Worm (Caenorhabditis elegans) whole organism, young adult: ENCODE results near the gene mrpl-53.

ENCODE experiments used
- B0336.3 ChIP-seq: fragments of 200-800 bp; sonication (Bioruptor generic); IDR thresholded peaks from 2 replicates; pipeline ENCODE4 v1.3.6; 2022; ENCODE audit warnings: missing genetic modification characterization, missing compliant biosample characterization
- F22D6.2 ChIP-seq: sonication (generic microtip); optimal IDR thresholded peaks from 2 replicates; lab custom pipeline; 2016; ENCODE audit warnings: mild to moderate bottlenecking, missing genetic modification characterization, missing compliant biosample characterization
- F23B12.7 ChIP-seq: sonication (generic microtip); optimal IDR thresholded peaks from 2 replicates; lab custom pipeline; 2017; ENCODE audit warnings: missing genetic modification characterization, mild to moderate bottlenecking, missing compliant biosample characterization, antibody characterized with exemption, moderate library complexity; ENCODE audit not compliant: insufficient read depth
- F33H1.4 ChIP-seq: fragments of 200-800 bp; sonication (Bioruptor generic); IDR thresholded peaks from 2 replicates; pipeline ENCODE4 v1.3.6; 2022; ENCODE audit warnings: missing genetic modification reagents, missing genetic modification characterization, missing compliant biosample characterization
- F57A8.1 ChIP-seq: fragments of 200-800 bp; sonication (Bioruptor generic); optimal IDR thresholded peaks from 2 replicates; lab custom pipeline; 2018; ENCODE audit warnings: mild to moderate bottlenecking, missing genetic modification characterization, moderate library complexity, missing compliant biosample characterization
- F57C9.4 ChIP-seq: sonication (generic microtip); optimal IDR thresholded peaks from 2 replicates; lab custom pipeline; 2017; ENCODE audit warnings: mild to moderate bottlenecking, missing genetic modification characterization, missing compliant biosample characterization
- K11D2.4 ChIP-seq: fragments of 200-800 bp; sonication (Bioruptor generic); IDR thresholded peaks from 2 replicates; pipeline ENCODE4 v1.3.6; 2022; ENCODE audit warnings: missing genetic modification reagents, missing genetic modification characterization, missing compliant biosample characterization
- T07F8.4 ChIP-seq: sonication (generic microtip); optimal IDR thresholded peaks from 2 replicates; lab custom pipeline; 2016; ENCODE audit warnings: mild to moderate bottlenecking, missing genetic modification characterization, moderate library complexity, missing compliant biosample characterization
- Y53F4B.3 ChIP-seq: fragments of 200-800 bp; sonication (Bioruptor generic); IDR thresholded peaks from 2 replicates; pipeline ENCODE4 v1.3.6; 2022; ENCODE audit warnings: missing genetic modification reagents, missing genetic modification characterization, missing compliant biosample characterization
- Y56A3A.18 ChIP-seq: fragments of 200-800 bp; sonication (Bioruptor generic); IDR thresholded peaks from 2 replicates; pipeline ENCODE4 v1.3.6; 2022; ENCODE audit warnings: missing genetic modification reagents, missing genetic modification characterization, missing compliant biosample characterization
- Y67H2A.10 ChIP-seq: fragments of 200-800 bp; sonication (Bioruptor generic); conservative IDR thresholded peaks from 2 replicates; pipeline ENCODE4 v1.3.6; 2022; ENCODE audit warnings: missing genetic modification reagents, missing genetic modification characterization, missing compliant biosample characterization
- ZK185.1 ChIP-seq: sonication (generic microtip); optimal IDR thresholded peaks from 2 replicates; lab custom pipeline; 2016; ENCODE audit warnings: mild to moderate bottlenecking, missing genetic modification characterization, missing compliant biosample characterization; ENCODE audit not compliant: poor library complexity, severe bottlenecking
- ama-1 ChIP-seq, 3 experiments: fragments of 150-350 bp in 1 of 3; sonication (generic microtip) in 2 of 3; optimal IDR thresholded peaks; 2 replicates each; lab custom pipeline; 2014 to 2018; ENCODE audit warnings: missing biosample characterization in 2 of 3, missing genetic modification characterization in 2 of 3, missing genetic modification reagents in 2 of 3
- attf-5 ChIP-seq: fragments of 200-800 bp; sonication (Bioruptor generic); optimal IDR thresholded peaks from 2 replicates; lab custom pipeline; 2018; ENCODE audit warnings: mild to moderate bottlenecking, missing genetic modification characterization, missing compliant biosample characterization
- attf-6 ChIP-seq: fragments of 200-800 bp; sonication (Bioruptor generic); IDR thresholded peaks from 2 replicates; pipeline ENCODE4 v1.3.6; 2022; ENCODE audit warnings: missing genetic modification reagents, missing genetic modification characterization, missing compliant biosample characterization
- bed-1 ChIP-seq: fragments of 200-800 bp; sonication (Bioruptor generic); IDR thresholded peaks from 2 replicates; pipeline ENCODE4 v1.3.6; 2022; ENCODE audit warnings: missing genetic modification reagents, missing genetic modification characterization, missing compliant biosample characterization
- ccch-3 ChIP-seq: fragments of 200-800 bp; sonication (Bioruptor generic); optimal IDR thresholded peaks from 2 replicates; lab custom pipeline; 2018; ENCODE audit warnings: mild to moderate bottlenecking, missing genetic modification characterization, missing compliant biosample characterization
- cebp-1 ChIP-seq, 2 experiments: fragments of 200-800 bp in 1 of 2; sonication (Bioruptor generic) in 1 of 2; sonication (generic microtip) in 1 of 2; IDR thresholded peaks in 1 of 2; optimal IDR thresholded peaks in 1 of 2; 2 replicates each; pipeline versions ENCODE4 v1.3.6 to Lab custom; 2017 to 2022; ENCODE audit warnings: missing compliant biosample characterization in 2 of 2, missing genetic modification characterization in 2 of 2, mild to moderate bottlenecking in 1 of 2, missing genetic modification reagents in 1 of 2, moderate library complexity in 1 of 2
- die-1 ChIP-seq: sonication (generic microtip); optimal IDR thresholded peaks from 2 replicates; lab custom pipeline; 2016; ENCODE audit warnings: missing genotype, mild to moderate bottlenecking, missing genetic modification characterization, missing compliant biosample characterization
- dox-1 ChIP-seq: fragments of 200-800 bp; sonication (Bioruptor generic); IDR thresholded peaks from 2 replicates; pipeline ENCODE4 v1.3.6; 2022; ENCODE audit warnings: missing genetic modification reagents, missing genetic modification characterization, missing compliant biosample characterization
- hmg-20 ChIP-seq: fragments of 200-800 bp; sonication (Bioruptor generic); IDR thresholded peaks from 2 replicates; pipeline ENCODE4 v1.3.6; 2022; ENCODE audit warnings: missing genetic modification reagents, missing genetic modification characterization, missing compliant biosample characterization
- lag-1 ChIP-seq: fragments of 200-800 bp; sonication (Bioruptor generic); IDR thresholded peaks from 2 replicates; pipeline ENCODE4 v1.3.6; 2022; ENCODE audit warnings: missing genetic modification reagents, missing genetic modification characterization, missing compliant biosample characterization
- let-607 ChIP-seq, 2 experiments: fragments of 200-800 bp in 1 of 2; sonication (Bioruptor generic) in 1 of 2; sonication (generic microtip) in 1 of 2; optimal IDR thresholded peaks; 2 replicates each; lab custom pipeline; 2016 to 2018; ENCODE audit warnings: mild to moderate bottlenecking in 2 of 2, missing compliant biosample characterization in 2 of 2, missing genetic modification characterization in 2 of 2, moderate library complexity in 2 of 2, missing genotype in 1 of 2
- lin-26 ChIP-seq: fragments of 200-800 bp; sonication (Bioruptor generic); IDR thresholded peaks from 2 replicates; pipeline ENCODE4 v1.3.6; 2022; ENCODE audit warnings: missing genetic modification reagents, missing genetic modification characterization, missing compliant biosample characterization
- madf-10 ChIP-seq: sonication (generic microtip); optimal IDR thresholded peaks from 2 replicates; lab custom pipeline; 2016; ENCODE audit warnings: mild to moderate bottlenecking, missing genetic modification characterization, missing compliant biosample characterization
- mcd-1 ChIP-seq: fragments of 200-800 bp; sonication (Bioruptor generic); IDR thresholded peaks from 2 replicates; pipeline ENCODE4 v1.3.6; 2022; ENCODE audit warnings: missing genetic modification reagents, missing genetic modification characterization, missing compliant biosample characterization
- mel-28 ChIP-seq: sonication (generic microtip); optimal IDR thresholded peaks from 2 replicates; lab custom pipeline; 2016; ENCODE audit warnings: borderline replicate concordance, mild to moderate bottlenecking, missing genetic modification characterization, missing compliant biosample characterization
- nhr-179 ChIP-seq: sonication (generic microtip); optimal IDR thresholded peaks from 2 replicates; lab custom pipeline; 2016; ENCODE audit warnings: mild to moderate bottlenecking, missing genetic modification characterization, missing compliant biosample characterization
- nhr-80 ChIP-seq: sonication (generic microtip); optimal IDR thresholded peaks from 2 replicates; lab custom pipeline; 2016; ENCODE audit warnings: missing genetic modification characterization, missing compliant biosample characterization
- nhr-90 ChIP-seq: sonication (generic microtip); optimal IDR thresholded peaks from 2 replicates; lab custom pipeline; 2016; ENCODE audit warnings: missing genotype, mild to moderate bottlenecking, missing genetic modification characterization, missing compliant biosample characterization
- sdz-38 ChIP-seq: sonication (generic microtip); optimal IDR thresholded peaks from 2 replicates; lab custom pipeline; 2016; ENCODE audit warnings: missing genotype, missing genetic modification characterization, missing compliant biosample characterization
- somi-1 ChIP-seq: fragments of 200-800 bp; sonication (Bioruptor generic); optimal IDR thresholded peaks from 2 replicates; lab custom pipeline; 2018; ENCODE audit warnings: mild to moderate bottlenecking, missing genetic modification characterization, missing compliant biosample characterization
- xnd-1 ChIP-seq: sonication (generic microtip); optimal IDR thresholded peaks from 2 replicates; lab custom pipeline; 2016; ENCODE audit warnings: missing genotype, missing genetic modification reagents, missing genetic modification characterization, missing compliant biosample characterization
- zfh-2 ChIP-seq: fragments of 200-800 bp; sonication (Bioruptor generic); conservative IDR thresholded peaks from 2 replicates; pipeline ENCODE4 v1.3.6; 2022; ENCODE audit warnings: missing genetic modification reagents, missing genetic modification characterization, missing compliant biosample characterization
- zim-3 ChIP-seq: sonication (generic microtip); optimal IDR thresholded peaks from 2 replicates; lab custom pipeline; 2017; ENCODE audit warnings: mild to moderate bottlenecking, missing genetic modification characterization, moderate library complexity, missing compliant biosample characterization
- ztf-6 ChIP-seq: fragments of 200-800 bp; sonication (Bioruptor generic); IDR thresholded peaks from 2 replicates; pipeline ENCODE4 v1.3.6; 2022; ENCODE audit warnings: missing genetic modification reagents, missing genetic modification characterization, missing compliant biosample characterization

Gene mrpl-53

ce11 chrII:9619402-9619862 lies 22.0 kb downstream of the mrpl-53 start (continued):
- TF ChIP-seq cebp-1 (GFP tag; IDR thresholded peaks at IDR 0.05; lab: Robert Waterston, UW) (no peak), cebp-1 (tag; optimal IDR thresholded peaks at IDR 0.05; lab: Kevin White, UChicago) (peak; percentile 44), F33H1.4 (GFP tag; lab: Robert Waterston, UW) (no peak), nhr-179 (tag; lab: Kevin White, UChicago) (no peak), somi-1 (peak; percentile 56), nhr-90 (peak; percentile 50), F22D6.2 (tag; lab: Kevin White, UChicago) (peak; percentile 5), F57C9.4 (tag; lab: Kevin White, UChicago) (peak; percentile 43), sdz-38 (tag; lab: Kevin White, UChicago) (no peak), xnd-1 (tag; lab: Kevin White, UChicago) (no peak), attf-5 (GFP tag; lab: Kevin White, UChicago) (peak; percentile 50), lin-26 (GFP tag; lab: Robert Waterston, UW) (no peak), attf-6 (GFP tag; lab: Robert Waterston, UW) (no peak), bed-1 (no peak), mel-28 (tag; lab: Kevin White, UChicago) (no peak), dox-1 (GFP tag; lab: Robert Waterston, UW) (peak; percentile 49; the same call in 1 of the 2 replicates), madf-10 (peak; percentile 15), zim-3 (tag; lab: Kevin White, UChicago) (peak; percentile 15), Y67H2A.10 (GFP tag; lab: Robert Waterston, UW) (no peak), T07F8.4 (tag; lab: Kevin White, UChicago) (no peak), B0336.3 (GFP tag; lab: Robert Waterston, UW) (peak; percentile 41; the same call in 1 of the 2 replicates), lag-1 (GFP tag; lab: Robert Waterston, UW) (no peak), F57A8.1 (GFP tag; lab: Kevin White, UChicago) (no peak), Y53F4B.3 (GFP tag; lab: Robert Waterston, UW) (no peak), hmg-20 (no peak), die-1 (peak; percentile 20), K11D2.4 (GFP tag; lab: Robert Waterston, UW) (peak; percentile 19; the same call in 1 of the 2 replicates), F23B12.7 (no peak)

ce11 chrII:9619995-9620535 lies 22.6 kb downstream of the mrpl-53 start:
- TF ChIP-seq Y56A3A.18 (GFP tag; lab: Robert Waterston, UW) (0 out of 2 replicates have a peak, but pooled peaks have one; percentile 28), bed-1 (no peak), ama-1 (optimal IDR thresholded peaks at IDR 0.05; lab: Kevin White, UChicago) (peak; percentile 89), ama-1 (GFP tag; optimal IDR thresholded peaks at IDR 0.05; lab: Kevin White, UChicago) (no peak), zfh-2 (GFP tag; lab: Robert Waterston, UW) (peak; percentile 41; the same call in 1 of the 2 replicates), mcd-1 (GFP tag; lab: Robert Waterston, UW) (0 out of 2 replicates have a peak, but pooled peaks have one; percentile 8), ztf-6 (GFP tag; lab: Robert Waterston, UW) (no peak), lin-26 (GFP tag; lab: Robert Waterston, UW) (no peak), F57C9.4 (tag; lab: Kevin White, UChicago) (no peak)
- TF ChIP-seq, all 124 proteins: peak for 4

ce11 chrII:9620616-9621015 lies 23.2 kb downstream of the mrpl-53 start:
- TF ChIP-seq let-607 (tag; optimal IDR thresholded peaks at IDR 0.05; lab: Kevin White, UChicago) (peak; percentile 93 to 94), ZK185.1 (tag; lab: Kevin White, UChicago) (peak; percentile 29), ccch-3 (GFP tag; lab: Kevin White, UChicago) (no peak), nhr-80 (tag; lab: Kevin White, UChicago) (peak; percentile 72)
